Fruit fly (Drosophila melanogaster) whole organism, adult: ENCODE results near the gene CG14238.

Experiments
- CG12768 ChIP-seq: fragments of 200-800 bp; sonication (Bioruptor generic); optimal IDR thresholded peaks from 2 replicates; lab custom pipeline; 2017; ENCODE audit warnings: missing biosample characterization, missing genetic modification characterization, mild to moderate bottlenecking, moderate library complexity, missing genetic modification reagents
- CG1620 ChIP-seq: fragments of 200-800 bp; sonication (Bioruptor generic); optimal IDR thresholded peaks from 2 replicates; lab custom pipeline; 2016; ENCODE audit warnings: missing biosample characterization, missing genetic modification characterization
- CG7045 ChIP-seq: fragments of 200-800 bp; sonication (Bioruptor generic); optimal IDR thresholded peaks from 2 replicates; lab custom pipeline; 2017; ENCODE audit warnings: missing biosample characterization, mild to moderate bottlenecking, missing genetic modification characterization
- Mnt ChIP-seq: fragments of 200-800 bp; sonication (Bioruptor generic); optimal IDR thresholded peaks from 2 replicates; lab custom pipeline; 2016; ENCODE audit warnings: missing biosample characterization, mild to moderate bottlenecking, missing genetic modification characterization
- kay ChIP-seq: fragments of 200-800 bp; sonication (Bioruptor generic); peaks from one replicate; lab custom pipeline; 2016; ENCODE audit warnings: missing biosample characterization, missing genetic modification characterization, borderline replicate concordance
- ovo ChIP-seq: fragments of 200-800 bp; sonication (Bioruptor generic); optimal IDR thresholded peaks from 2 replicates; lab custom pipeline; 2016; ENCODE audit warnings: missing biosample characterization, missing genetic modification characterization
- pad ChIP-seq: fragments of 200-800 bp; sonication (Bioruptor generic); optimal IDR thresholded peaks from 3 replicates; lab custom pipeline; 2017; ENCODE audit warnings: missing biosample characterization, missing genetic modification characterization, mild to moderate bottlenecking, moderate library complexity, missing genetic modification reagents

DNA sequence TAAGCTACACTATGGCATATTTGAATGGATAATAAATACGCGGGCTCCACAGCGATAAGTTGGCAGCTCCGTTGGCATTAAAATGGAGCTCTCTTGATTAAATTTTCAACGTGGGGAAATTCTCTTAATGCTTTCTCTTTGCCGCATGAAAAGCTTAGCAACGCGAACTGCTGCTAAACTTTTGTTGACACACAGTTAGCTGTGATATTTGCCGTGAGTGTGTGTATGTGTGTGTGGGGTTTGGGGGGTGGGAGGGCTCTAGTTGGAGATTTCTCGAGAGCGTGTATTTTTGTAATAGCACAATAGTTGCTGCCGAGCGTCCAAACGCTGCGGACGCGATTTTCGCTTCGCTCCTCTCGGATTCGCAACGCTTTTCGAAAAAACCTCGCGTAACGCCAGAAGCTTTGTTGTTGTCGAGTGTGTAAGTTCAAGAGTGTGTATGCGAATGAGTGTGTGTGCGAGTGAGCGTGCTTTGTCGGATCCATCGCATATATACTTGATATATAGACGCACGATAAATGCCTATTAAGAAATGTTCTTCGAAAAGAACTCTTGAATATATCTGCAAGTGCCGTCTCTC, 3.3 kb downstream of the CG14238 start, which contains the start of gene CG5455:
- TF ChIP-seq Mnt (peak; percentile 87), kay (no peak), pad (GFP tag; lab: Kevin White, UChicago) (peak; percentile 80), ovo (GFP tag; lab: Kevin White, UChicago) (peak; percentile 93), CG12768 (GFP tag; lab: Kevin White, UChicago) (peak; percentile 93), CG7045 (peak; percentile 86), CG1620 (GFP tag; lab: Kevin White, UChicago) (peak; percentile 62)
